Worm (Caenorhabditis elegans) whole organism, L4 larva: ENCODE measurements around the gene ric-8.
A peak's percentile ranks its signal among the peaks of the same experiment; 100 is the strongest.

ENCODE experiments used
- F10B5.3 ChIP-seq: sonication (generic microtip); optimal IDR thresholded peaks from 2 replicates; lab custom pipeline; 2016; ENCODE audit warnings: mild to moderate bottlenecking, missing genetic modification characterization, missing compliant biosample characterization
- F26F4.8 ChIP-seq: fragments of 200-800 bp; sonication (Bioruptor generic); conservative IDR thresholded peaks from 2 replicates; pipeline ENCODE4 v1.3.6; 2022; ENCODE audit warnings: missing genetic modification characterization, missing compliant biosample characterization
- F44E2.7 ChIP-seq: fragments of 200-800 bp; sonication (Bioruptor generic); IDR thresholded peaks from 2 replicates; pipeline ENCODE4 v2.1.2; 2022; ENCODE audit warnings: missing genetic modification characterization, missing compliant biosample characterization
- F49E8.2 ChIP-seq: sonication (generic microtip); optimal IDR thresholded peaks from 2 replicates; lab custom pipeline; 2016; ENCODE audit warnings: missing compliant biosample characterization, mild to moderate bottlenecking, missing genetic modification characterization, borderline replicate concordance
- R02D3.7 ChIP-seq: fragments of 150-350 bp; sonication (generic microtip); optimal IDR thresholded peaks from 3 replicates; lab custom pipeline; 2014; ENCODE audit warnings: missing biosample characterization, missing genetic modification characterization
- T20F7.1 ChIP-seq: fragments of 200-800 bp; sonication (Bioruptor generic); optimal IDR thresholded peaks from 2 replicates; lab custom pipeline; 2018; ENCODE audit warnings: mild to moderate bottlenecking, missing genetic modification characterization, missing compliant biosample characterization
- Y105C5A.15 ChIP-seq: fragments of 200-800 bp; sonication (Bioruptor generic); IDR thresholded peaks from 2 replicates; pipeline ENCODE4 v1.3.6; 2022; ENCODE audit warnings: missing genetic modification characterization, missing compliant biosample characterization
- Y5F2A.4 ChIP-seq: fragments of 200-800 bp; sonication (Bioruptor generic); optimal IDR thresholded peaks from 2 replicates; lab custom pipeline; 2018; ENCODE audit warnings: mild to moderate bottlenecking, missing genetic modification characterization, missing compliant biosample characterization
- ZK546.5 ChIP-seq, 2 experiments: sonication (generic microtip); optimal IDR thresholded peaks; 2 replicates each; lab custom pipeline; 2017; ENCODE audit warnings: missing biosample characterization in 2 of 2, missing genetic modification characterization in 2 of 2
- aha-1 ChIP-seq: fragments of 150-350 bp; peaks from one replicate; lab custom pipeline; 2014; ENCODE audit warnings: missing biosample characterization, missing genetic modification characterization
- aly-2 ChIP-seq: sonication (generic microtip); optimal IDR thresholded peaks from 2 replicates; lab custom pipeline; 2018; ENCODE audit warnings: missing biosample characterization, missing genetic modification characterization
- ceh-32 ChIP-seq: sonication (generic microtip); optimal IDR thresholded peaks from 2 replicates; lab custom pipeline; 2016; ENCODE audit warnings: mild to moderate bottlenecking, missing genetic modification characterization, missing compliant biosample characterization; ENCODE audit not compliant: poor library complexity
- ceh-44 ChIP-seq: fragments of 200-800 bp; sonication (Bioruptor generic); IDR thresholded peaks from 2 replicates; pipeline ENCODE4 v1.3.6; 2022; ENCODE audit warnings: missing genetic modification reagents, missing genetic modification characterization, missing compliant biosample characterization
- ceh-62 ChIP-seq: sonication (generic microtip); optimal IDR thresholded peaks from 2 replicates; lab custom pipeline; 2017; ENCODE audit warnings: missing biosample characterization, missing genetic modification characterization
- daf-12 ChIP-seq: fragments of 150-350 bp; optimal IDR thresholded peaks from 2 replicates; lab custom pipeline; 2014; ENCODE audit warnings: missing biosample characterization, missing genetic modification reagents, missing genetic modification characterization
- dmd-6 ChIP-seq: fragments of 200-800 bp; sonication (Bioruptor generic); IDR thresholded peaks from 2 replicates; pipeline ENCODE4 v1.3.6; 2022; ENCODE audit warnings: missing genetic modification reagents, missing genetic modification characterization, missing compliant biosample characterization
- dmd-8 ChIP-seq: fragments of 200-800 bp; sonication (Bioruptor generic); IDR thresholded peaks from 2 replicates; pipeline ENCODE4 v1.3.6; 2022; ENCODE audit warnings: missing genetic modification characterization, missing compliant biosample characterization
- dmd-9 ChIP-seq: fragments of 200-800 bp; sonication (Bioruptor generic); IDR thresholded peaks from 2 replicates; pipeline ENCODE4 v1.3.6; 2022; ENCODE audit warnings: missing genetic modification reagents, missing genetic modification characterization, missing compliant biosample characterization
- dpl-1 ChIP-seq: fragments of 150-350 bp; optimal IDR thresholded peaks from 2 replicates; lab custom pipeline; 2014; ENCODE audit warnings: missing biosample characterization, missing genetic modification reagents, missing genetic modification characterization
- egl-27 ChIP-seq: sonication (generic microtip); optimal IDR thresholded peaks from 3 replicates; lab custom pipeline; 2017; ENCODE audit warnings: missing biosample characterization, missing genetic modification reagents, missing genetic modification characterization
- egl-43 ChIP-seq: fragments of 200-800 bp; sonication (Bioruptor generic); IDR thresholded peaks from 2 replicates; pipeline ENCODE4 v1.3.6; 2022; ENCODE audit warnings: missing genetic modification reagents, missing genetic modification characterization, missing compliant biosample characterization
- fos-1 ChIP-seq: fragments of 150-350 bp; optimal IDR thresholded peaks from 2 replicates; lab custom pipeline; 2014; ENCODE audit warnings: missing biosample characterization, missing genetic modification characterization
- hif-1 ChIP-seq, 2 experiments: sonication (generic microtip); optimal IDR thresholded peaks; 2 replicates each; lab custom pipeline; 2016 to 2017; ENCODE audit warnings: missing compliant biosample characterization in 2 of 2, missing genetic modification characterization in 2 of 2, missing genetic modification reagents in 2 of 2, missing genotype in 2 of 2, mild to moderate bottlenecking in 1 of 2
- hlh-11 ChIP-seq: fragments of 200-800 bp; sonication (Bioruptor generic); optimal IDR thresholded peaks from 2 replicates; lab custom pipeline; 2018; ENCODE audit warnings: mild to moderate bottlenecking, missing genetic modification characterization, missing compliant biosample characterization
- hlh-30 ChIP-seq: sonication (generic microtip); optimal IDR thresholded peaks from 2 replicates; lab custom pipeline; 2017; ENCODE audit warnings: antibody characterized with exemption, mild to moderate bottlenecking, missing genetic modification characterization, missing compliant biosample characterization; ENCODE audit not compliant: insufficient read depth
- hmg-1.1 ChIP-seq: fragments of 200-800 bp; sonication (Bioruptor generic); IDR thresholded peaks from 2 replicates; pipeline ENCODE4 v1.3.6; 2022; ENCODE audit warnings: missing genetic modification reagents, missing genetic modification characterization, missing compliant biosample characterization
- jun-1 ChIP-seq: fragments of 150-350 bp; optimal IDR thresholded peaks from 2 replicates; lab custom pipeline; 2014; ENCODE audit warnings: missing biosample characterization, missing genetic modification reagents, missing genetic modification characterization
- lin-13 ChIP-seq: fragments of 150-350 bp; optimal IDR thresholded peaks from 2 replicates; lab custom pipeline; 2014; ENCODE audit warnings: missing biosample characterization, missing genetic modification reagents, missing genetic modification characterization
- lsy-2 ChIP-seq, 2 experiments: fragments of 150-350 bp in 1 of 2; sonication (generic microtip) in 1 of 2; optimal IDR thresholded peaks; 2 replicates each; lab custom pipeline; 2014 to 2017; ENCODE audit warnings: missing biosample characterization in 2 of 2, missing genetic modification characterization in 2 of 2
- mdl-1 ChIP-seq, 2 experiments: fragments of 150-350 bp in 1 of 2; sonication (generic microtip) in 1 of 2; optimal IDR thresholded peaks; 2 replicates each; lab custom pipeline; 2014 to 2017; ENCODE audit warnings: missing biosample characterization in 2 of 2, missing genetic modification characterization in 2 of 2
- mdt-29 ChIP-seq: fragments of 200-800 bp; sonication (Bioruptor generic); IDR thresholded peaks from 2 replicates; pipeline ENCODE4 v1.3.6; 2022; ENCODE audit warnings: missing genetic modification reagents, missing genetic modification characterization, missing compliant biosample characterization
- mxl-3 ChIP-seq: fragments of 200-800 bp; sonication (Bioruptor generic); optimal IDR thresholded peaks from 2 replicates; lab custom pipeline; 2018; ENCODE audit warnings: mild to moderate bottlenecking, missing genetic modification characterization, missing compliant biosample characterization
- nhr-10 ChIP-seq: fragments of 150-350 bp; optimal IDR thresholded peaks from 2 replicates; lab custom pipeline; 2014; ENCODE audit warnings: missing biosample characterization, missing genetic modification characterization
- nhr-102 ChIP-seq: sonication (generic microtip); optimal IDR thresholded peaks from 2 replicates; lab custom pipeline; 2016; ENCODE audit warnings: mild to moderate bottlenecking, missing genetic modification characterization, moderate library complexity, missing compliant biosample characterization
- nhr-11 ChIP-seq: fragments of 150-350 bp; optimal IDR thresholded peaks from 2 replicates; lab custom pipeline; 2014; ENCODE audit warnings: missing biosample characterization, missing genetic modification characterization
- nhr-111 ChIP-seq: fragments of 200-800 bp; sonication (Bioruptor generic); optimal IDR thresholded peaks from 2 replicates; lab custom pipeline; 2018; ENCODE audit warnings: mild to moderate bottlenecking, missing genetic modification characterization, missing compliant biosample characterization
- nhr-237 ChIP-seq: sonication (generic microtip); optimal IDR thresholded peaks from 2 replicates; lab custom pipeline; 2017; ENCODE audit warnings: missing biosample characterization, missing genetic modification characterization
- nhr-28 ChIP-seq: fragments of 150-350 bp; optimal IDR thresholded peaks from 2 replicates; lab custom pipeline; 2014; ENCODE audit warnings: missing biosample characterization, missing genetic modification characterization
- nhr-48 ChIP-seq: sonication (generic microtip); optimal IDR thresholded peaks from 2 replicates; lab custom pipeline; 2016; ENCODE audit warnings: mild to moderate bottlenecking, missing genetic modification characterization, missing compliant biosample characterization
- nhr-6 ChIP-seq: fragments of 150-350 bp; optimal IDR thresholded peaks from 2 replicates; lab custom pipeline; 2014; ENCODE audit warnings: missing biosample characterization, missing genetic modification characterization
- nhr-76 ChIP-seq: fragments of 150-350 bp; optimal IDR thresholded peaks from 2 replicates; lab custom pipeline; 2014; ENCODE audit warnings: missing biosample characterization, missing genetic modification characterization
- pha-4 ChIP-seq, 2 experiments: fragments of 150-350 bp in 1 of 2; fragments of 200-800 bp in 1 of 2; sonication (Bioruptor generic) in 1 of 2; IDR thresholded peaks in 1 of 2; optimal IDR thresholded peaks in 1 of 2; 2 replicates each; pipeline versions ENCODE4 v1.3.6 to Lab custom; 2014 to 2022; ENCODE audit warnings: missing genetic modification characterization in 2 of 2, missing genetic modification reagents in 2 of 2, missing biosample characterization in 1 of 2, missing compliant biosample characterization in 1 of 2
- rbr-2 ChIP-seq: sonication (generic microtip); optimal IDR thresholded peaks from 2 replicates; lab custom pipeline; 2016; ENCODE audit warnings: missing genotype, missing genetic modification characterization, missing compliant biosample characterization
- spr-1 ChIP-seq: sonication (generic microtip); optimal IDR thresholded peaks from 2 replicates; lab custom pipeline; 2016; ENCODE audit warnings: mild to moderate bottlenecking, missing genetic modification characterization, missing compliant biosample characterization
- unc-130 ChIP-seq: sonication (generic microtip); optimal IDR thresholded peaks from 2 replicates; lab custom pipeline; 2016; ENCODE audit warnings: missing genetic modification reagents, missing genetic modification characterization, missing compliant biosample characterization
- unc-39 ChIP-seq: sonication (generic microtip); optimal IDR thresholded peaks from 2 replicates; lab custom pipeline; 2017; ENCODE audit warnings: missing biosample characterization, missing genetic modification characterization
- unc-62 ChIP-seq, 3 experiments: fragments of 150-350 bp in 1 of 3; sonication (generic microtip); optimal IDR thresholded peaks in 2 of 3; peaks in 1 of 3; 1 replicate in 1 of 3; 2 replicates in 2 of 3; lab custom pipeline; 2014 to 2017; ENCODE audit warnings: missing biosample characterization in 3 of 3, missing genetic modification characterization in 3 of 3, missing genetic modification reagents in 3 of 3, missing genotype in 1 of 3
- vab-7 ChIP-seq: fragments of 200-800 bp; sonication (Bioruptor generic); IDR thresholded peaks from 2 replicates; pipeline ENCODE4 v1.3.6; 2022; ENCODE audit warnings: missing genetic modification reagents, missing genetic modification characterization, missing compliant biosample characterization
- zag-1 ChIP-seq: fragments of 150-350 bp; optimal IDR thresholded peaks from 2 replicates; lab custom pipeline; 2014; ENCODE audit warnings: missing biosample characterization, missing genetic modification characterization
- zip-11 ChIP-seq: fragments of 200-800 bp; sonication (Bioruptor generic); IDR thresholded peaks from 2 replicates; pipeline ENCODE4 v1.3.6; 2022; ENCODE audit warnings: missing genetic modification characterization, missing compliant biosample characterization
- ztf-11 ChIP-seq: fragments of 150-350 bp; optimal IDR thresholded peaks from 2 replicates; lab custom pipeline; 2014; ENCODE audit warnings: missing biosample characterization, missing genetic modification characterization

ric-8 gene

ce11 chrIV:2640950-2641349, 1.8 kb upstream of the ric-8 start, which contains the start of the genes mdf-2 and nduv-3 (continued):
- no peak for TF ChIP-seq F49E8.2 (tag; lab: Kevin White, UChicago)
- TF ChIP-seq dmd-6 (GFP tag; lab: Robert Waterston, UW) = peak; percentile 35
- TF ChIP-seq hif-1 (tag; optimal IDR thresholded peaks at IDR 0.05; lab: Kevin White, UChicago) = peak in 1 of 2 experiments; percentile 13
- peak; percentile 61; the same call in 1 of the 2 replicates for TF ChIP-seq hmg-1.1 (GFP tag; lab: Robert Waterston, UW)
- peak; percentile 67 for TF ChIP-seq hlh-30
- TF ChIP-seq zag-1 = no peak
- TF ChIP-seq unc-62 (GFP tag; optimal IDR thresholded peaks at IDR 0.05 in 1 of 2; lab: Kevin White, UChicago) = peak in 1 of 2 experiments; percentile 59
- no peak for TF ChIP-seq unc-62 (tag; optimal IDR thresholded peaks at IDR 0.05; lab: Kevin White, UChicago)
- peak; percentile 57; the same call in 1 of the 2 replicates for TF ChIP-seq egl-43
- TF ChIP-seq F26F4.8 (GFP tag; lab: Robert Waterston, UW) = no peak
- peak; percentile 72 for TF ChIP-seq aha-1
- TF ChIP-seq jun-1 = peak; percentile 38
- TF ChIP-seq aly-2 (tag; lab: Kevin White, UChicago) = no peak
- no peak for TF ChIP-seq egl-27
- TF ChIP-seq nhr-48 = no peak
- TF ChIP-seq nhr-6 = peak; percentile 58
- TF ChIP-seq ceh-62 (tag; lab: Kevin White, UChicago) = no peak
- TF ChIP-seq rbr-2 (tag; lab: Kevin White, UChicago) = peak; percentile 64
- no peak for TF ChIP-seq ZK546.5 (tag; optimal IDR thresholded peaks at IDR 0.05; lab: Kevin White, UChicago)
- TF ChIP-seq dpl-1 (GFP tag; lab: Kevin White, UChicago) = peak; percentile 92
- TF ChIP-seq F10B5.3 (tag; lab: Kevin White, UChicago) = no peak
- no peak for TF ChIP-seq nhr-76 (tag; lab: Kevin White, UChicago)
- no peak for TF ChIP-seq R02D3.7
- TF ChIP-seq nhr-237 (tag; lab: Kevin White, UChicago) = no peak
- TF ChIP-seq ceh-44 (GFP tag; lab: Robert Waterston, UW) = no peak
- no peak for TF ChIP-seq nhr-10 (tag; lab: Kevin White, UChicago)
- no peak for TF ChIP-seq Y105C5A.15 (GFP tag; lab: Robert Waterston, UW)
- TF ChIP-seq hlh-11 (tag; lab: Kevin White, UChicago) = peak; percentile 48
- TF ChIP-seq zip-11 (GFP tag; lab: Robert Waterston, UW) = no peak
- no peak; the same call in 1 of the 2 replicates for TF ChIP-seq mdt-29 (GFP tag; lab: Robert Waterston, UW)
- TF ChIP-seq unc-39 (tag; lab: Kevin White, UChicago) = no peak
- no peak for TF ChIP-seq mdl-1 (tag; optimal IDR thresholded peaks at IDR 0.05; lab: Kevin White, UChicago)
- no peak for TF ChIP-seq F44E2.7 (GFP tag; lab: Robert Waterston, UW)
- peak; percentile 40 for TF ChIP-seq spr-1 (tag; lab: Kevin White, UChicago)
- no peak for TF ChIP-seq daf-12 (tag; lab: Kevin White, UChicago)
- no peak for TF ChIP-seq ztf-11
- no peak; the same call in 1 of the 2 replicates for TF ChIP-seq pha-4 (GFP tag; IDR thresholded peaks at IDR 0.05; lab: Robert Waterston, UW)
- peak; percentile 64 for TF ChIP-seq pha-4 (tag; optimal IDR thresholded peaks at IDR 0.05; lab: Kevin White, UChicago)
- TF ChIP-seq Y5F2A.4 (GFP tag; lab: Kevin White, UChicago) = no peak
- TF ChIP-seq nhr-11 (tag; lab: Kevin White, UChicago) = peak; percentile 54
- no peak for TF ChIP-seq dmd-8 (GFP tag; lab: Robert Waterston, UW)
- TF ChIP-seq mxl-3 (GFP tag; lab: Kevin White, UChicago) = no peak
- TF ChIP-seq nhr-111 (GFP tag; lab: Kevin White, UChicago) = no peak
- no peak for TF ChIP-seq fos-1 (tag; lab: Kevin White, UChicago)
- no peak for TF ChIP-seq vab-7 (GFP tag; lab: Robert Waterston, UW)
- peak in 1 of 2 experiments; percentile 91 for TF ChIP-seq lsy-2 (tag; optimal IDR thresholded peaks at IDR 0.05; lab: Kevin White, UChicago)
- TF ChIP-seq T20F7.1 (GFP tag; lab: Kevin White, UChicago) = peak; percentile 76
- TF ChIP-seq unc-130 (GFP tag; lab: Kevin White, UChicago) = no peak
- TF ChIP-seq nhr-28 (tag; lab: Kevin White, UChicago) = no peak
- TF ChIP-seq dmd-9 (GFP tag; lab: Robert Waterston, UW) = no peak
- TF ChIP-seq ceh-32 = no peak
- peak; percentile 42 for TF ChIP-seq nhr-102 (tag; lab: Kevin White, UChicago)
- TF ChIP-seq lin-13 (GFP tag; lab: Kevin White, UChicago) = peak; percentile 74
